Fruit fly (Drosophila melanogaster) Kc167 (cell line): ENCODE measurements around the gene NFAT.

Source experiments
- Myc ChIP-seq: fragments of >200 bp; optimal IDR thresholded peaks from 2 replicates; lab custom pipeline; 2017; ENCODE audit warnings: missing external identifiers
- Sin3A ChIP-seq: fragments of >200 bp; optimal IDR thresholded peaks from 2 replicates; lab custom pipeline; 2018; ENCODE audit warnings: missing external identifiers
- h ChIP-seq: fragments of >200 bp; optimal IDR thresholded peaks from 3 replicates; lab custom pipeline; 2018; ENCODE audit warnings: missing external identifiers
- insv ChIP-seq: fragments of >200 bp; optimal IDR thresholded peaks from 3 replicates; lab custom pipeline; 2018; ENCODE audit warnings: missing external identifiers
- psq ChIP-seq: fragments of >200 bp; optimal IDR thresholded peaks from 2 replicates; lab custom pipeline; 2017; ENCODE audit warnings: missing external identifiers
- ttk ChIP-seq: sonication (Bioruptor generic); optimal IDR thresholded peaks from 2 replicates; lab custom pipeline; 2017; ENCODE audit warnings: missing external identifiers

DNA sequence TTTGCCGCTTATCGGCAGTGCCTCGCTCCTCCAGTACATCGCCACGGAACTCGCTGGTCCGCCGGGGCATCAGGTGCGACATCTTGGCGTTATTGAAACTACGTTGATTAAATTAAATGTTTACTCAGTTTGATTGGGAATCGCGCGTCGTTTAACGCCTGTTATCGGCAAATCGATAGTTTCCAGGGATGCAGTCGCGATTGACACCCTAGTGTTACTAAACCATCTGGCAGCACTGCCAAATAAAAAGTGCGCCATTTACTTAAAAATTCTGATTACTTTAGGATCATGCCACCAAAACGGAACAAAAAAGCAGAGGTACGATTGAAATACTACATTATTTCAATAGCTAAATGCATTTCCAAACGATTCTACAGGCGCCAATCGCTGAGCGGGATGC, 12.7 kb upstream of the NFAT start, which contains the start of the genes Ndc80 and BthD:
- TF ChIP-seq psq (no peak), Myc (no peak), h (lab: Kevin White, UChicago) (no peak), Sin3A (no peak), ttk (lab: Kevin White, UChicago) (no peak), insv (lab: Kevin White, UChicago) (no peak)
